Worm (Caenorhabditis elegans): ENCODE data around the gene xtr-2.

DNA sequence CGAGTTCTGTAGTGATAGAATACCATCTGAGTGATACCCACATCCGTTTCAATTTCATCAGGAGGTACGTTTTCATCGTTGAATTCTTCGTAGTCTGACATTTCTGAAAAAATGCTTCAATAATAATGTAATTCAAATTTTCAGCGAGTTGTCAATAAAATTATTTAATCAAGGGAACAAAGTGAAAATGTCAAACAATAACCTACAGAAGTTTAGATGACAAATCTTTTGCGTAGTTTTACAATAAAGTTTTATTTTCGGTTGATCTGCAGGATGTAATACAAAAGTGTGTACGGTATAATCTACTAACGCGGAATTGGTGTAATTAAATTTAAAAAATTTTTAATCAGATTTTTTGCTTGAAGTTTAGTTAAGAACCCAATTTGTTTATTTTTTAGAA is 27.1 kb upstream of the xtr-2 start, which contains the start of gene C04B4.5:
- TF ChIP-seq snpc-4 (tag; optimal IDR thresholded peaks at IDR 0.05) (no peak), irx-1 (tag; optimal IDR thresholded peaks at IDR 0.05) (no peak), unc-98 (GFP tag; IDR thresholded peaks at IDR 0.05) (no peak), lin-14 (GFP tag; optimal IDR thresholded peaks at IDR 0.05) (no peak), fkh-10 (GFP tag; optimal IDR thresholded peaks at IDR 0.05) (no peak), nhr-12 (tag; optimal IDR thresholded peaks at IDR 0.05) (no peak), zag-1 (tag; optimal IDR thresholded peaks at IDR 0.05) (no peak), vab-15 (tag; optimal IDR thresholded peaks at IDR 0.05) (no peak), ceh-63 (GFP tag; optimal IDR thresholded peaks at IDR 0.05) (no peak), unc-130 (tag; optimal IDR thresholded peaks at IDR 0.05) (no peak), nhr-11 (tag; optimal IDR thresholded peaks at IDR 0.05) (no peak), hpl-2 (GFP tag; optimal IDR thresholded peaks at IDR 0.05) (no peak)

Measured in whole organism, L1 larva.